Fruit fly (Drosophila melanogaster): ENCODE results near the gene CG31676.

CG31676 gene

dm6 chr2L:20805624-20806339 is 34.8 kb upstream of the CG31676 start (continued):
- TF ChIP-seq ems (GFP tag; optimal IDR thresholded peaks at IDR 0.05) (peak; percentile 86), CG30020 (tag; optimal IDR thresholded peaks at IDR 0.05) (peak; percentile 69), Sox102F (GFP tag; optimal IDR thresholded peaks at IDR 0.05) (peak; percentile 97), ara (GFP tag; IDR thresholded peaks at IDR 0.05) (peak; percentile 93), vfl (GFP tag; optimal IDR thresholded peaks at IDR 0.05) (peak; percentile 89), unpg (GFP tag; optimal IDR thresholded peaks at IDR 0.05) (peak; percentile 97), emc (GFP tag; optimal IDR thresholded peaks at IDR 0.05) (peak; percentile 64), hb (GFP tag; IDR thresholded peaks at IDR 0.05; ENCODE audit: partially characterized antibody) (peak; percentile 70; the same call in 2 of the 3 replicates), CG8944 (GFP tag; optimal IDR thresholded peaks at IDR 0.05) (peak; percentile 69), CG7271 (tag; optimal IDR thresholded peaks at IDR 0.05) (peak; percentile 67), h (optimal IDR thresholded peaks at IDR 0.05) (no peak), NfI (GFP tag; optimal IDR thresholded peaks at IDR 0.05) (peak; percentile 94), CG3838 (GFP tag; optimal IDR thresholded peaks at IDR 0.05) (peak; percentile 77), CG17186 (GFP tag; optimal IDR thresholded peaks at IDR 0.05) (peak; percentile 54), Hr3 (GFP tag; optimal IDR thresholded peaks at IDR 0.05) (peak; percentile 96), jumu (GFP tag; optimal IDR thresholded peaks at IDR 0.05) (peak; percentile 69), seq (GFP tag; IDR thresholded peaks at IDR 0.05) (peak; percentile 97), CG18262 (tag; optimal IDR thresholded peaks at IDR 0.05) (peak; percentile 96), Vsx1 (GFP tag; optimal IDR thresholded peaks at IDR 0.05) (peak; percentile 93), sc (optimal IDR thresholded peaks at IDR 0.05) (no peak), sc (GFP tag; optimal IDR thresholded peaks at IDR 0.05) (peak; percentile 91), Taf1 (GFP tag; IDR thresholded peaks at IDR 0.05) (peak; percentile 85), sisA (GFP tag; IDR thresholded peaks at IDR 0.05) (peak; percentile 92), aop (GFP tag; IDR thresholded peaks at IDR 0.05) (peak; percentile 73), cg (GFP tag; optimal IDR thresholded peaks at IDR 0.05) (no peak), CG7372 (GFP tag; IDR thresholded peaks at IDR 0.05) (peak; percentile 92), jigr1 (GFP tag; IDR thresholded peaks at IDR 0.05) (peak; percentile 90), CG30431 (GFP tag; optimal IDR thresholded peaks at IDR 0.05) (peak; percentile 92), pzg (GFP tag; optimal IDR thresholded peaks at IDR 0.05) (peak; percentile 22), crc (GFP tag; optimal IDR thresholded peaks at IDR 0.05) (peak; percentile 55), ranshi (GFP tag; IDR thresholded peaks at IDR 0.05) (peak; percentile 93), ac (GFP tag; optimal IDR thresholded peaks at IDR 0.05) (peak; percentile 62), Antp (GFP tag; optimal IDR thresholded peaks at IDR 0.05) (peak; percentile 17), Awh (GFP tag; IDR thresholded peaks at IDR 0.05) (peak; percentile 93), CG11560 (tag; IDR thresholded peaks at IDR 0.05) (peak; percentile 87), Neu2 (GFP tag; optimal IDR thresholded peaks at IDR 0.05; ENCODE audit: borderline replicate concordance) (no peak), cas (GFP tag; IDR thresholded peaks at IDR 0.05) (peak; percentile 85), CG2889 (GFP tag; IDR thresholded peaks at IDR 0.05) (peak; percentile 94), psq (GFP tag; optimal IDR thresholded peaks at IDR 0.05) (peak; percentile 85), CG12071 (GFP tag; optimal IDR thresholded peaks at IDR 0.05) (peak; percentile 92), CG13296 (GFP tag; optimal IDR thresholded peaks at IDR 0.05) (peak; percentile 96), Sox100B (GFP tag; optimal IDR thresholded peaks at IDR 0.05) (peak; percentile 92), sqz (GFP tag; optimal IDR thresholded peaks at IDR 0.05) (peak; percentile 83), CG30403 (GFP tag; optimal IDR thresholded peaks at IDR 0.05) (peak; percentile 96), Oli (tag; optimal IDR thresholded peaks at IDR 0.05) (peak; percentile 97), CG3407 (GFP tag; optimal IDR thresholded peaks at IDR 0.05) (peak; percentile 91), CG32772 (GFP tag; IDR thresholded peaks at IDR 0.05) (peak; percentile 94), CG8290 (GFP tag; optimal IDR thresholded peaks at IDR 0.05) (peak; percentile 71), CG8290 (tag; optimal IDR thresholded peaks at IDR 0.05) (peak; percentile 7 to 92), CG33213 (GFP tag; optimal IDR thresholded peaks at IDR 0.05) (peak; percentile 6), Chrac-16 (GFP tag; optimal IDR thresholded peaks at IDR 0.05) (peak; percentile 95)

All from whole organism, embryonic.